Fruit fly (Drosophila melanogaster) whole organism, embryonic: ENCODE data around the gene Pp1-87B.

ENCODE experiments used
- CG17829 ChIP-seq: fragments of 200-800 bp; optimal IDR thresholded peaks from 2 replicates; lab custom pipeline; 2019; ENCODE audit warnings: missing biosample characterization, mild to moderate bottlenecking, missing genetic modification characterization, moderate library complexity
- CG30020 ChIP-seq: fragments of 200-800 bp; optimal IDR thresholded peaks from 2 replicates; lab custom pipeline; 2019; ENCODE audit warnings: missing biosample characterization, mild to moderate bottlenecking, missing genetic modification characterization, moderate library complexity
- Hr78 ChIP-seq, 2 experiments: fragments of 200-800 bp in 1 of 2; fragments of >200 bp in 1 of 2; sonication (Bioruptor generic) in 1 of 2; optimal IDR thresholded peaks; 2 replicates each; lab custom pipeline; 2017 to 2019; ENCODE audit warnings: missing biosample characterization in 2 of 2, missing genetic modification characterization in 2 of 2, mild to moderate bottlenecking in 1 of 2, moderate library complexity in 1 of 2
- TFAM ChIP-seq: fragments of 200-800 bp; sonication (Bioruptor generic); optimal IDR thresholded peaks from 2 replicates; lab custom pipeline; 2017; ENCODE audit warnings: missing biosample characterization, missing genetic modification characterization, inconsistent platforms
- caup ChIP-seq: fragments of 200-800 bp; sonication (Bioruptor generic); optimal IDR thresholded peaks from 3 replicates; lab custom pipeline; 2017; ENCODE audit warnings: missing biosample characterization, mild to moderate bottlenecking, missing genetic modification characterization, moderate library complexity; ENCODE audit not compliant: severe bottlenecking
- gsb ChIP-seq: fragments of 200-800 bp; sonication (Bioruptor generic); IDR thresholded peaks from 2 replicates; pipeline ENCODE4 v1.3.6; 2022; ENCODE audit warnings: missing biosample characterization, missing genetic modification characterization
- psq ChIP-seq: fragments of 200-800 bp; sonication (Bioruptor generic); optimal IDR thresholded peaks from 2 replicates; lab custom pipeline; 2017; ENCODE audit warnings: missing biosample characterization, missing genetic modification characterization
- ro ChIP-seq: fragments of 200-800 bp; sonication (Bioruptor generic); IDR thresholded peaks from 2 replicates; pipeline ENCODE4 v1.3.6; 2022; ENCODE audit warnings: missing biosample characterization, missing genetic modification characterization
- salm ChIP-seq: fragments of 200-800 bp; sonication (Bioruptor generic); optimal IDR thresholded peaks from 2 replicates; lab custom pipeline; 2018; ENCODE audit warnings: missing biosample characterization, mild to moderate bottlenecking, missing genetic modification characterization
- sqz ChIP-seq: fragments of 200-800 bp; sonication (Bioruptor generic); optimal IDR thresholded peaks from 3 replicates; lab custom pipeline; 2018; ENCODE audit warnings: missing biosample characterization, mild to moderate bottlenecking, missing genetic modification characterization
- wek ChIP-seq: fragments of 200-800 bp; sonication (Bioruptor generic); optimal IDR thresholded peaks from 3 replicates; lab custom pipeline; 2018; ENCODE audit warnings: missing biosample characterization, mild to moderate bottlenecking, missing genetic modification characterization, moderate library complexity

- TF ChIP-seq caup (GFP tag; lab: Kevin White, UChicago) = no peak
- peak in 1 of 2 experiments; percentile 41 for TF ChIP-seq Hr78 (GFP tag; optimal IDR thresholded peaks at IDR 0.05; lab: Kevin White, UChicago)
- TF ChIP-seq wek (GFP tag; lab: Kevin White, UChicago) = no peak
- no peak for TF ChIP-seq salm (tag; lab: Kevin White, UChicago)
- TF ChIP-seq TFAM (GFP tag; lab: Kevin White, UChicago) = no peak
- TF ChIP-seq CG17829 (tag; lab: Kevin White, UChicago) = peak; percentile 15
- TF ChIP-seq CG30020 (tag; lab: Kevin White, UChicago) = peak; percentile 32
- TF ChIP-seq sqz = no peak
- TF ChIP-seq ro (GFP tag; lab: Robert Waterston, UW) = no peak
- no peak for TF ChIP-seq psq (GFP tag; lab: Kevin White, UChicago)
- TF ChIP-seq gsb = no peak
Observed at dm6 chr3R:12439401-12440143, 13.9 kb upstream of the Pp1-87B start, which contains the start of gene Desat1.
